Fruit fly (Drosophila melanogaster) whole organism, embryonic: Measurements from ENCODE around the gene CG33341.

Experiments used
- Asciz ChIP-seq: fragments of 200-800 bp; sonication (Bioruptor generic); optimal IDR thresholded peaks from 2 replicates; lab custom pipeline; 2017; ENCODE audit warnings: missing biosample characterization, mild to moderate bottlenecking, missing genetic modification characterization, missing genetic modification reagents
- Awh ChIP-seq: fragments of 200-800 bp; sonication (Bioruptor generic); IDR thresholded peaks from 2 replicates; pipeline ENCODE4, ENCODE4 v1.3.6; 2022; ENCODE audit warnings: missing biosample characterization, missing genetic modification characterization
- BEAF-32 ChIP-seq: fragments of 200-800 bp; sonication (Bioruptor generic); optimal IDR thresholded peaks from 3 replicates; lab custom pipeline; 2017; ENCODE audit warnings: missing biosample characterization, missing genetic modification characterization, mild to moderate bottlenecking, moderate library complexity, missing genetic modification reagents
- C15 ChIP-seq: fragments of 200-800 bp; sonication (Bioruptor generic); IDR thresholded peaks from 3 replicates; pipeline ENCODE4 v1.3.6; 2022; ENCODE audit warnings: missing biosample characterization, missing genetic modification characterization
- CG11085 ChIP-seq: fragments of 200-800 bp; sonication (Bioruptor generic); IDR thresholded peaks from 2 replicates; pipeline ENCODE4 v1.3.6; 2022; ENCODE audit warnings: missing biosample characterization, missing genetic modification characterization
- CG11247 ChIP-seq: fragments of 200-800 bp; sonication (Bioruptor generic); IDR thresholded peaks from 2 replicates; pipeline ENCODE4 v1.3.6; 2022; ENCODE audit warnings: missing biosample characterization, missing genetic modification characterization
- CG11504 ChIP-seq: fragments of 200-800 bp; sonication (Bioruptor generic); optimal IDR thresholded peaks from 3 replicates; lab custom pipeline; 2019; ENCODE audit warnings: missing biosample characterization, mild to moderate bottlenecking, missing genetic modification characterization, moderate library complexity
- CG12299 ChIP-seq: fragments of 200-800 bp; sonication (Bioruptor generic); optimal IDR thresholded peaks from 2 replicates; lab custom pipeline; 2018; ENCODE audit warnings: missing biosample characterization, mild to moderate bottlenecking, missing genetic modification characterization
- CG12659 ChIP-seq: fragments of 200-800 bp; sonication (Bioruptor generic); optimal IDR thresholded peaks from 3 replicates; lab custom pipeline; 2017; ENCODE audit warnings: mild to moderate bottlenecking, missing biosample characterization, missing genetic modification reagents, missing genetic modification characterization
- CG12744 ChIP-seq: fragments of 200-800 bp; sonication (Bioruptor generic); optimal IDR thresholded peaks from 2 replicates; lab custom pipeline; 2016; ENCODE audit warnings: missing biosample characterization, missing genetic modification characterization
- CG14965 ChIP-seq: fragments of 200-800 bp; sonication (Bioruptor generic); optimal IDR thresholded peaks from 2 replicates; lab custom pipeline; 2016; ENCODE audit warnings: missing biosample characterization, missing genetic modification characterization, borderline replicate concordance
- CG15011 ChIP-seq: fragments of 200-800 bp; sonication (Bioruptor generic); optimal IDR thresholded peaks from 3 replicates; lab custom pipeline; 2018; ENCODE audit warnings: missing biosample characterization, mild to moderate bottlenecking, missing genetic modification characterization
- CG1529 ChIP-seq: fragments of 200-800 bp; sonication (Bioruptor generic); optimal IDR thresholded peaks from 3 replicates; lab custom pipeline; 2018; ENCODE audit warnings: missing biosample characterization, missing genetic modification characterization
- CG18619 ChIP-seq: fragments of 200-800 bp; sonication (Bioruptor generic); optimal IDR thresholded peaks from 3 replicates; lab custom pipeline; 2017; ENCODE audit warnings: missing biosample characterization, mild to moderate bottlenecking, missing genetic modification characterization
- CG2116 ChIP-seq: fragments of 200-800 bp; sonication (Bioruptor generic); optimal IDR thresholded peaks from 3 replicates; lab custom pipeline; 2018; ENCODE audit warnings: missing biosample characterization, mild to moderate bottlenecking, missing genetic modification characterization
- CG3065 ChIP-seq: fragments of 200-800 bp; sonication (Bioruptor generic); optimal IDR thresholded peaks from 2 replicates; lab custom pipeline; 2016; ENCODE audit warnings: missing biosample characterization, missing genetic modification characterization
- CG3838 ChIP-seq: fragments of 200-800 bp; sonication (Bioruptor generic); optimal IDR thresholded peaks from 3 replicates; lab custom pipeline; 2016; ENCODE audit warnings: missing biosample characterization, missing genetic modification characterization
- CG3847 ChIP-seq: fragments of 200-800 bp; sonication (Bioruptor generic); IDR thresholded peaks from 2 replicates; pipeline ENCODE4 v1.3.6; 2022; ENCODE audit warnings: missing biosample characterization, missing genetic modification characterization
- CG43689 ChIP-seq: fragments of 200-800 bp; sonication (Bioruptor generic); IDR thresholded peaks from 2 replicates; pipeline ENCODE4 v1.3.6; 2022; ENCODE audit warnings: missing biosample characterization, missing genetic modification characterization
- CG6254 ChIP-seq: fragments of 200-800 bp; sonication (Bioruptor generic); optimal IDR thresholded peaks from 3 replicates; lab custom pipeline; 2017; ENCODE audit warnings: mild to moderate bottlenecking, missing biosample characterization, missing genetic modification reagents, missing genetic modification characterization
- CG7745 ChIP-seq: fragments of 200-800 bp; sonication (Bioruptor generic); optimal IDR thresholded peaks from 2 replicates; lab custom pipeline; 2018; ENCODE audit warnings: missing biosample characterization, mild to moderate bottlenecking, missing genetic modification characterization, moderate library complexity
- CG8281 ChIP-seq: fragments of 200-800 bp; sonication (Bioruptor generic); optimal IDR thresholded peaks from 2 replicates; lab custom pipeline; 2018; ENCODE audit warnings: missing biosample characterization, mild to moderate bottlenecking, missing genetic modification characterization, moderate library complexity
- CG8388 ChIP-seq: fragments of 200-800 bp; sonication (Bioruptor generic); optimal IDR thresholded peaks from 2 replicates; lab custom pipeline; 2019; ENCODE audit warnings: missing biosample characterization, mild to moderate bottlenecking, missing genetic modification characterization, moderate library complexity
- D19B ChIP-seq: fragments of 200-800 bp; sonication (Bioruptor generic); optimal IDR thresholded peaks from 2 replicates; lab custom pipeline; 2017; ENCODE audit warnings: missing biosample characterization, mild to moderate bottlenecking, missing genetic modification characterization
- E2f1 ChIP-seq: fragments of 200-800 bp; sonication (Bioruptor generic); IDR thresholded peaks from 2 replicates; pipeline ENCODE4 v1.3.6; 2022; ENCODE audit warnings: missing biosample characterization, missing genetic modification characterization
- Fer1 ChIP-seq: fragments of 200-800 bp; sonication (Bioruptor generic); optimal IDR thresholded peaks from 2 replicates; lab custom pipeline; 2017; ENCODE audit warnings: missing biosample characterization, mild to moderate bottlenecking, missing genetic modification characterization
- Hr39 ChIP-seq: fragments of >200 bp; optimal IDR thresholded peaks from 2 replicates; lab custom pipeline; 2017
- Hr51 ChIP-seq, 2 experiments: fragments of 200-800 bp; sonication (Bioruptor generic); optimal IDR thresholded peaks; 2 replicates in 1 of 2; 3 replicates in 1 of 2; lab custom pipeline; 2016 to 2018; ENCODE audit warnings: missing biosample characterization in 2 of 2, missing genetic modification characterization in 2 of 2, mild to moderate bottlenecking in 1 of 2, moderate library complexity in 1 of 2
- Hr78 ChIP-seq, 2 experiments: fragments of 200-800 bp in 1 of 2; fragments of >200 bp in 1 of 2; sonication (Bioruptor generic) in 1 of 2; optimal IDR thresholded peaks; 2 replicates each; lab custom pipeline; 2017 to 2019; ENCODE audit warnings: missing biosample characterization in 2 of 2, missing genetic modification characterization in 2 of 2, mild to moderate bottlenecking in 1 of 2, moderate library complexity in 1 of 2
- Hsf ChIP-seq: fragments of 200-800 bp; sonication (Bioruptor generic); optimal IDR thresholded peaks from 3 replicates; lab custom pipeline; 2016; ENCODE audit warnings: missing biosample characterization, missing genetic modification characterization
- Nf-YA ChIP-seq: fragments of 200-800 bp; sonication (Bioruptor generic); IDR thresholded peaks from 2 replicates; pipeline ENCODE4 v1.3.6; 2022; ENCODE audit warnings: missing biosample characterization, missing genetic modification characterization
- Opbp ChIP-seq: fragments of 200-800 bp; sonication (Bioruptor generic); IDR thresholded peaks from 3 replicates; pipeline ENCODE4 v1.3.6; 2022; ENCODE audit warnings: missing biosample characterization, missing genetic modification characterization; ENCODE audit not compliant: partially characterized antibody
- Pdp1 ChIP-seq, 2 experiments: fragments of 200-800 bp; sonication (Bioruptor generic); optimal IDR thresholded peaks; 3 replicates each; lab custom pipeline; 2016; ENCODE audit warnings: missing biosample characterization in 2 of 2, missing genetic modification characterization in 2 of 2, mild to moderate bottlenecking in 1 of 2, moderate library complexity in 1 of 2
- Scr ChIP-seq: fragments of 200-800 bp; sonication (Bioruptor generic); IDR thresholded peaks from 2 replicates; pipeline ENCODE4 v1.3.6; 2022; ENCODE audit warnings: missing biosample characterization, missing genetic modification characterization; ENCODE audit not compliant: partially characterized antibody
- Xbp1 ChIP-seq: fragments of 200-800 bp; sonication (Bioruptor generic); optimal IDR thresholded peaks from 3 replicates; lab custom pipeline; 2016; ENCODE audit warnings: missing biosample characterization, mild to moderate bottlenecking, missing genetic modification characterization
- ara ChIP-seq: fragments of 200-800 bp; sonication (Bioruptor generic); IDR thresholded peaks from 2 replicates; pipeline ENCODE4 v1.3.6; 2022; ENCODE audit warnings: missing biosample characterization, missing genetic modification characterization
- br ChIP-seq: fragments of >200 bp; optimal IDR thresholded peaks from 2 replicates; lab custom pipeline; 2017
- crp ChIP-seq, 2 experiments: fragments of 200-800 bp; sonication (Bioruptor generic); optimal IDR thresholded peaks; 2 replicates in 1 of 2; 3 replicates in 1 of 2; lab custom pipeline; 2017; ENCODE audit warnings: missing biosample characterization in 2 of 2, missing genetic modification characterization in 2 of 2, mild to moderate bottlenecking in 1 of 2, moderate library complexity in 1 of 2
- grn ChIP-seq: fragments of 200-800 bp; sonication (Bioruptor generic); optimal IDR thresholded peaks from 3 replicates; lab custom pipeline; 2017; ENCODE audit warnings: missing biosample characterization, missing genetic modification characterization
- hbn ChIP-seq: fragments of 200-800 bp; sonication (Bioruptor generic); IDR thresholded peaks from 2 replicates; pipeline ENCODE4 v1.3.6; 2022; ENCODE audit warnings: missing biosample characterization, missing genetic modification characterization; ENCODE audit not compliant: partially characterized antibody
- hth ChIP-seq: fragments of >200 bp; optimal IDR thresholded peaks from 2 replicates; lab custom pipeline; 2017; ENCODE audit warnings: inconsistent platforms
- insv ChIP-seq, 2 experiments: fragments of 200-800 bp; sonication (Bioruptor generic); optimal IDR thresholded peaks; 3 replicates each; lab custom pipeline; 2016 to 2018; ENCODE audit warnings: missing biosample characterization in 2 of 2, missing genetic modification characterization in 2 of 2
- nom ChIP-seq: fragments of 200-800 bp; sonication (Bioruptor generic); optimal IDR thresholded peaks from 2 replicates; lab custom pipeline; 2017; ENCODE audit warnings: missing biosample characterization, missing genetic modification characterization, mild to moderate bottlenecking, moderate library complexity, missing genetic modification reagents
- otp ChIP-seq: fragments of 200-800 bp; sonication (Bioruptor generic); IDR thresholded peaks from 3 replicates; pipeline ENCODE4, ENCODE4 v1.3.6; 2022; ENCODE audit warnings: missing biosample characterization, missing genetic modification characterization
- pros ChIP-seq: fragments of 200-800 bp; sonication (Bioruptor generic); optimal IDR thresholded peaks from 3 replicates; lab custom pipeline; 2019; ENCODE audit warnings: missing biosample characterization, mild to moderate bottlenecking, missing genetic modification characterization, moderate library complexity
- scrt ChIP-seq: fragments of 200-800 bp; sonication (Bioruptor generic); optimal IDR thresholded peaks from 2 replicates; lab custom pipeline; 2018; ENCODE audit warnings: missing biosample characterization, mild to moderate bottlenecking, missing genetic modification characterization, moderate library complexity
- slou ChIP-seq: fragments of 200-800 bp; sonication (Bioruptor generic); optimal IDR thresholded peaks from 3 replicates; lab custom pipeline; 2016; ENCODE audit warnings: missing biosample characterization, missing genetic modification characterization
- wdn ChIP-seq: fragments of 200-800 bp; sonication (Bioruptor generic); IDR thresholded peaks from 2 replicates; pipeline ENCODE4 v1.3.6; 2022; ENCODE audit warnings: missing biosample characterization, missing genetic modification characterization
- wek ChIP-seq: fragments of 200-800 bp; sonication (Bioruptor generic); optimal IDR thresholded peaks from 3 replicates; lab custom pipeline; 2018; ENCODE audit warnings: missing biosample characterization, mild to moderate bottlenecking, missing genetic modification characterization, moderate library complexity
- zfh2 ChIP-seq: fragments of 200-800 bp; sonication (Bioruptor generic); optimal IDR thresholded peaks from 2 replicates; lab custom pipeline; 2016; ENCODE audit warnings: missing biosample characterization, missing genetic modification characterization

CG33341 gene

DNA sequence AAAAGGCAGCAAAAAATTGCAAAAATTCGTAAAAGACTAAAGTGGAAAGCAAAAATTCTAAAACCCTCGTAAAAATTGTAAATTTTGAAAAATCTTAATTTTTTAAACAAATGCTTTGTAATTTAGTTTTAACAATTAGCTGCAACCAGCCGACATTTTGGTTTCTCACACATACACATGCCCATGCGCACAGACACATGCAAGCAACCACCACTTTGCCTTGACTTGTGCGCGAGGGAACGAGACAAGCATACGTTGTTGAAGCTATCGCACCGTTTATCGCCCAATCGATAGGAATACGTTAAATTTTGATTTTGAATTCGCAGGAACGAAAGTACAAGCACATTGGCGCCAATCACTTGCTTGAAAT is 47.8 kb upstream of the CG33341 start (continued):
- TF ChIP-seq Opbp (GFP tag; lab: Robert Waterston, UW) (peak; percentile 78), wdn (GFP tag; lab: Robert Waterston, UW) (no peak), E2f1 (GFP tag; lab: Robert Waterston, UW) (no peak), slou (GFP tag; lab: Kevin White, UChicago) (no peak), pros (peak; percentile 30), CG12744 (GFP tag; lab: Kevin White, UChicago) (no peak), CG12299 (tag; lab: Kevin White, UChicago) (peak; percentile 68), hbn (GFP tag; lab: Robert Waterston, UW) (peak; percentile 50; the same call in 1 of the 2 replicates), CG1529 (GFP tag; lab: Kevin White, UChicago) (no peak), Nf-YA (GFP tag; lab: Robert Waterston, UW) (no peak), CG8388 (GFP tag; lab: Kevin White, UChicago) (no peak), Asciz (GFP tag; lab: Kevin White, UChicago) (no peak), insv (GFP tag; optimal IDR thresholded peaks at IDR 0.05; lab: Kevin White, UChicago) (no peak), CG3847 (GFP tag; lab: Robert Waterston, UW) (no peak), crp (GFP tag; optimal IDR thresholded peaks at IDR 0.05; lab: Kevin White, UChicago) (no peak), Scr (GFP tag; lab: Robert Waterston, UW) (peak; percentile 68), Pdp1 (GFP tag; optimal IDR thresholded peaks at IDR 0.05; lab: Kevin White, UChicago) (no peak), scrt (no peak), Hr78 (GFP tag; optimal IDR thresholded peaks at IDR 0.05; lab: Kevin White, UChicago) (no peak), Fer1 (GFP tag; lab: Kevin White, UChicago) (no peak), Hr39 (lab: Kevin White, UChicago) (no peak), grn (no peak), CG12659 (peak; percentile 73), CG18619 (GFP tag; lab: Kevin White, UChicago) (no peak), CG7745 (tag; lab: Kevin White, UChicago) (peak; percentile 35), D19B (GFP tag; lab: Kevin White, UChicago) (no peak), CG11247 (GFP tag; lab: Robert Waterston, UW) (no peak), CG3838 (GFP tag; lab: Kevin White, UChicago) (no peak), zfh2 (GFP tag; lab: Kevin White, UChicago) (no peak), CG11504 (tag; lab: Kevin White, UChicago) (no peak), CG14965 (GFP tag; lab: Kevin White, UChicago) (no peak)

DNA sequence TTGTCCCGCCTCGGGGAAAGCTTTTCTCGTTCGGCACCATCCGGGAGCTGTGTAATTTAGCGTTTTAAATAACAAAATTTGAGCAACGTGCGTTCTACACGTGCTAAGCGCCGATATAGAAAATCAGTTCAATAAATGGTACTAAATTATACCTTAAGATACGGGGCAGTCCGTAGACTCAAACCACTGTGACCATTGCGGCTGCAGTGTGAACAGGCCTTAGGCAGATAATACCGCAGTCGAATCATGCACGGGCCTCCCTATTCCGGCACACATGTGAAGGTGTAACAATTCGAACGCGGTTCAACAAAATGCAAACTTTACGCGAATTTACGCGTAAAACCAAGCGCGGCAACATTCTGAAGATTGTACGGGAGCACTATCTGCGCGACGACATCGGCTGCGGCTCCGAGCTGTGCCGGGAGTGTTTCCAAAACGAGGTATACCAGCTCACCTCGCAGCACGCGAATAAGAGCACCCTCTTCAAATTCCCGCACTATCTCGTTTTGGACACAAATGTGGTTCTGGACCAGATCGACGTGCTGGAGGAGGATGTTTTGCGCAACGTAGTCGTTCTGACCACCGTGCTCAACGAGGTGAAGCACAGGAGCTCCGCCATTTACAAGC is 34.9 kb upstream of the CG33341 start, which contains the start of the genes Rrp5 and Dis3:
Gene Rrp5, minus strand, starts transcription at position 135 of the 627 bp plus-strand sequence.
Gene Dis3, plus strand, starts transcription at position 252 of the 627 bp plus-strand sequence.
- peak; percentile 42; the same call in 1 of the 2 replicates for TF ChIP-seq CG11085 (GFP tag; lab: Robert Waterston, UW)
- TF ChIP-seq wek (GFP tag; lab: Kevin White, UChicago): no peak
- no peak for TF ChIP-seq otp (GFP tag; lab: Robert Waterston, UW)
- TF ChIP-seq CG3065: no peak
- TF ChIP-seq C15 (GFP tag; lab: Robert Waterston, UW): no peak
- TF ChIP-seq br: no peak
- TF ChIP-seq Hsf (GFP tag; lab: Kevin White, UChicago): peak; percentile 40
- TF ChIP-seq CG2116 (GFP tag; lab: Kevin White, UChicago): peak; percentile 52
- TF ChIP-seq nom (GFP tag; lab: Kevin White, UChicago): no peak
- TF ChIP-seq CG43689 (GFP tag; lab: Robert Waterston, UW): no peak
- TF ChIP-seq BEAF-32 (GFP tag; lab: Kevin White, UChicago): peak; percentile 61
- TF ChIP-seq hth (lab: Kevin White, UChicago): no peak
- TF ChIP-seq ara (GFP tag; lab: Robert Waterston, UW): 0 out of 2 replicates have a peak, but pooled peaks have one; percentile 50
- TF ChIP-seq Xbp1 (GFP tag; lab: Kevin White, UChicago): peak; percentile 54
- peak; percentile 98 for TF ChIP-seq CG6254 (GFP tag; lab: Kevin White, UChicago)
- no peak for TF ChIP-seq Awh (GFP tag; lab: Robert Waterston, UW)
- no peak for TF ChIP-seq CG8281 (tag; lab: Kevin White, UChicago)
- TF ChIP-seq Hr51 (GFP tag; optimal IDR thresholded peaks at IDR 0.05; lab: Kevin White, UChicago): peak in 1 of 2 experiments; percentile 22
- no peak for TF ChIP-seq CG15011 (GFP tag; lab: Kevin White, UChicago)
